Worm (Caenorhabditis elegans): Measurements from ENCODE around the gene ZK262.19.

ZK262.19 gene

DNA sequence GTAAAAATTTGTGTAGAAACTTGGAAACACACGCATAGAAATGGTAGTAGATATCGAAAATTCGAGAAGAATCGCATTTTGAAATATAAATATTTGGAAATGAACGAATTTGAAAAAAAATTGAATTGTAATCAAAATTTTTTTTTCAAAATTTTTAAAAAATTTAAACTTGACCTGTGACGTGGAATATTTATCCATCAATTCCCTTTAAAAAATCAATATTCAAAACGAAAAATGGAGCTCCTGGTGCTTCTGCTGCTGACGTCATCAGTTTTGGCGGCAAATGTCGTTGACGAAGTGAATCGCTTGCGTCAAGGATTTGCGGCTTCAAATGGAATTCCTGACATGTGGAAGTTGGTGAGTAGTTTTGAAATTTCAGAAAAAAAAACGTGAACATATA, 36.4 kb downstream of the ZK262.19 start, which contains the start of the genes Y51A2B.4 and Y51A2B.5:
Gene Y51A2B.4 (minus strand): TSS at position 101 of the 400 bp plus-strand sequence.
Gene Y51A2B.5 (plus strand): TSS at position 232 of the 400 bp plus-strand sequence.
- TF ChIP-seq nhr-23 (tag; optimal IDR thresholded peaks at IDR 0.05) (no peak), gmeb-1 (tag; optimal IDR thresholded peaks at IDR 0.05) (no peak), ceh-82 (tag; optimal IDR thresholded peaks at IDR 0.05) (no peak), unc-62 (GFP tag; optimal IDR thresholded peaks at IDR 0.05) (no peak), mbf-1 (tag; optimal IDR thresholded peaks at IDR 0.05) (no peak), lin-13 (GFP tag; optimal IDR thresholded peaks at IDR 0.05) (no peak), skn-1 (tag; optimal IDR thresholded peaks at IDR 0.05) (no peak), ceh-16 (tag; optimal IDR thresholded peaks at IDR 0.05) (no peak), nhr-25 (tag; optimal IDR thresholded peaks at IDR 0.05) (no peak), R02D3.7 (tag; optimal IDR thresholded peaks at IDR 0.05) (no peak), dmd-4 (tag; optimal IDR thresholded peaks at IDR 0.05) (no peak), nhr-237 (tag; optimal IDR thresholded peaks at IDR 0.05) (no peak), nhr-129 (tag; optimal IDR thresholded peaks at IDR 0.05) (no peak), ztf-11 (tag; optimal IDR thresholded peaks at IDR 0.05) (no peak), alr-1 (tag; optimal IDR thresholded peaks at IDR 0.05) (no peak)

DNA sequence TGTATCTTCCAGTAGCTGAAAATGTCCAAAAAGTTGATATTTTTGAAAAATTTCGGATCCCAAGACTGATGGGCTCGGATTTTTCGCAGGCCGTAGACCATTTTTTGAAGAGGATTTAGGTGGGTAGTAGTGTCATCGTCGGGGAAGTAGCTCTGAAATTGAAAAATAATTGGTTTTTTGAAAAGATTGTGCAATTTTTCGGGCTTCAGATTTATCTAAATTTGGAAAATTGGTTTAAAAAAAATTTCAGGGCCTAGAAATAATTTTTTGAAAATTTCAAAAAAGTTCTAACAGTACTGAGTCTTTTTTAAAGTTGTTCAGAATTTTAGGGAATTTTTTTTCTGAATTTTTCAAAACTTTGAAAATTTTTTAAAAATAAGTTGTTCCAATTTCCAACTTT, 42.9 kb downstream of the ZK262.19 start, which contains the start of gene nhr-288:
Gene nhr-288 (minus strand): TSS at position 101 of the 400 bp plus-strand sequence.
- TF ChIP-seq lin-11 (tag; optimal IDR thresholded peaks at IDR 0.05), result no peak
- TF ChIP-seq aly-2 (tag; optimal IDR thresholded peaks at IDR 0.05), result no peak
- TF ChIP-seq ZK546.5 (tag; optimal IDR thresholded peaks at IDR 0.05), result no peak
- TF ChIP-seq ceh-82 (tag; optimal IDR thresholded peaks at IDR 0.05), result no peak
- no peak for TF ChIP-seq R02D3.7 (tag; optimal IDR thresholded peaks at IDR 0.05)
- TF ChIP-seq egl-27 (tag; optimal IDR thresholded peaks at IDR 0.05), result no peak
- TF ChIP-seq nhr-10 (tag; optimal IDR thresholded peaks at IDR 0.05), result no peak
- no peak for TF ChIP-seq nhr-237 (tag; optimal IDR thresholded peaks at IDR 0.05)
- TF ChIP-seq fos-1 (tag; optimal IDR thresholded peaks at IDR 0.05), result no peak

DNA sequence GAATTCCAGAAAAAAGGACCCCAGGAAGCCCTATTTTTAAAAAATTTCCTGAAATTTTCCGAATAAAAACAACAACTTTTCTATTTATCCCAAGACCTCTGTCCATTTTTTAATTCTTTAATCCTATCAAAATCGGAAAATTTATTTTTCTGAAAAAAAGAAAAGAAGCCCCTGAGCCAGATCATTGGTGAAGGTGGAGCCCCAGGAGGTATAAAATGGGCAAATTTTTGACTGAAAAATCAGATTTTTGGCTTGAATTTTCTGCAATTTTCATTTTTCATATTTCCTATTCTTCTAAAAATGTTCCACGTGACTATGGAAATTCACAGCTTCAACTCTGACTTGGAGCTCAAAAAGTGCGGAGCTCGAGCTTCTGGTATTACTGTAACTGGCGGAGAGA, 46.6 kb downstream of the ZK262.19 start, which contains the start of gene Y51A2B.8:
Gene Y51A2B.8 (plus strand): TSS at position 301 of the 400 bp plus-strand sequence.
- TF ChIP-seq aly-2 (tag; optimal IDR thresholded peaks at IDR 0.05) (no peak), nhr-6 (tag; optimal IDR thresholded peaks at IDR 0.05) (no peak), lsy-2 (tag; optimal IDR thresholded peaks at IDR 0.05) (no peak), peb-1 (tag; optimal IDR thresholded peaks at IDR 0.05) (no peak), ztf-4 (tag; optimal IDR thresholded peaks at IDR 0.05) (no peak), fos-1 (tag; optimal IDR thresholded peaks at IDR 0.05) (no peak)

DNA sequence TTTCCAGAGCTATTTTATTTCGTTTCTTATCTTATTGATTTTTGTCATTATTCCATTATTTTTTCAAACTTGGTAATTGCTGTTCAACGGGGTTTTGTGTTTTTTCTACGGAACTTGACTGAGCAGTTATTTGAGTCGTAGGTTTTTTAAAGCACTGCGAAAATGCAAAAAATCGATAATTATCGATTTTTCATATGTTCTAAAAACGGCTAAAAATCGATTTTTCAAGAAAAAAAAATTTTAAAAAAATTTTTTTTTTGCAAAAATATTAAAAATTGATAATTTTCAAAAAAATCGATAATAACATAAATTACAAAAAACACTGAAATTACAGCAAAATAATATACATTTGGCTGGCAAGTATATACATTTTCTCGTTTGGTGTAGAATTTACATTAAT, 49.9 kb downstream of the ZK262.19 start:
- TF ChIP-seq nhr-237 (tag; optimal IDR thresholded peaks at IDR 0.05) (no peak), ceh-82 (tag; optimal IDR thresholded peaks at IDR 0.05) (no peak), nhr-25 (tag; optimal IDR thresholded peaks at IDR 0.05) (no peak), sem-4 (tag; optimal IDR thresholded peaks at IDR 0.05) (no peak), ZK546.5 (tag; optimal IDR thresholded peaks at IDR 0.05) (no peak), ama-1 (optimal IDR thresholded peaks at IDR 0.05) (no peak), gmeb-1 (tag; optimal IDR thresholded peaks at IDR 0.05) (no peak), crh-2 (tag; optimal IDR thresholded peaks at IDR 0.05) (no peak), R02D3.7 (tag; optimal IDR thresholded peaks at IDR 0.05) (no peak), fos-1 (tag; optimal IDR thresholded peaks at IDR 0.05) (no peak), mab-5 (tag; optimal IDR thresholded peaks at IDR 0.05) (no peak), nhr-10 (tag; optimal IDR thresholded peaks at IDR 0.05) (no peak), unc-62 (GFP tag; optimal IDR thresholded peaks at IDR 0.05) (no peak), lsy-2 (tag; optimal IDR thresholded peaks at IDR 0.05) (no peak), nhr-23 (tag; optimal IDR thresholded peaks at IDR 0.05) (no peak), blmp-1 (tag; optimal IDR thresholded peaks at IDR 0.05; ENCODE audit: insufficient read depth) (no peak), sma-9 (GFP tag; optimal IDR thresholded peaks at IDR 0.05) (no peak), sma-9 (tag; optimal IDR thresholded peaks at IDR 0.05) (no peak), egl-27 (tag; optimal IDR thresholded peaks at IDR 0.05) (no peak), unc-39 (tag; optimal IDR thresholded peaks at IDR 0.05) (no peak), dmd-4 (tag; optimal IDR thresholded peaks at IDR 0.05) (no peak)
